Worm (Caenorhabditis elegans): Measurements from ENCODE around the gene ugt-59.
"Not testable (repeated sequence)": the region's sequence is repeated elsewhere in the genome, so short reads cannot be mapped to it uniquely, and the experiment has no call there.

ce11 chrIV:10322650-10323049 is 37.8 kb upstream of the ugt-59 start, which contains the start of gene R09E10.1:
- TF ChIP-seq ceh-31 (tag; optimal IDR thresholded peaks at IDR 0.05); ceh-9 (tag; optimal IDR thresholded peaks at IDR 0.05); fkh-10 (GFP tag; optimal IDR thresholded peaks at IDR 0.05); pros-1 (tag; optimal IDR thresholded peaks at IDR 0.05); pax-1 (tag; optimal IDR thresholded peaks at IDR 0.05); che-1 (tag; optimal IDR thresholded peaks at IDR 0.05); hlh-30 (tag; optimal IDR thresholded peaks at IDR 0.05; ENCODE audit: insufficient read depth); unc-42 (tag; optimal IDR thresholded peaks at IDR 0.05); unc-55 (GFP tag; optimal IDR thresholded peaks at IDR 0.05); dmd-4 (tag; optimal IDR thresholded peaks at IDR 0.05; ENCODE audit: borderline replicate concordance); pha-4 (tag; optimal IDR thresholded peaks at IDR 0.05); pag-3 (tag; optimal IDR thresholded peaks at IDR 0.05; ENCODE audit: borderline replicate concordance); tbx-2 (tag; optimal IDR thresholded peaks at IDR 0.05): not testable (repeated sequence)

All from whole organism, late embryonic.